Worm (Caenorhabditis elegans) whole organism, L4 larva: ENCODE measurements around the gene Y17G7B.21.
A peak's percentile ranks its signal among the peaks of the same experiment; 100 is the strongest.

ENCODE experiments used
- F10B5.3 ChIP-seq: sonication (generic microtip); optimal IDR thresholded peaks from 2 replicates; lab custom pipeline; 2016; ENCODE audit warnings: mild to moderate bottlenecking, missing genetic modification characterization, missing compliant biosample characterization
- F26F4.8 ChIP-seq: fragments of 200-800 bp; sonication (Bioruptor generic); conservative IDR thresholded peaks from 2 replicates; pipeline ENCODE4 v1.3.6; 2022; ENCODE audit warnings: missing genetic modification characterization, missing compliant biosample characterization
- F44E2.7 ChIP-seq: fragments of 200-800 bp; sonication (Bioruptor generic); IDR thresholded peaks from 2 replicates; pipeline ENCODE4 v2.1.2; 2022; ENCODE audit warnings: missing genetic modification characterization, missing compliant biosample characterization
- F49E8.2 ChIP-seq: sonication (generic microtip); optimal IDR thresholded peaks from 2 replicates; lab custom pipeline; 2016; ENCODE audit warnings: missing compliant biosample characterization, mild to moderate bottlenecking, missing genetic modification characterization, borderline replicate concordance
- R02D3.7 ChIP-seq: fragments of 150-350 bp; sonication (generic microtip); optimal IDR thresholded peaks from 3 replicates; lab custom pipeline; 2014; ENCODE audit warnings: missing biosample characterization, missing genetic modification characterization
- Y105C5A.15 ChIP-seq: fragments of 200-800 bp; sonication (Bioruptor generic); IDR thresholded peaks from 2 replicates; pipeline ENCODE4 v1.3.6; 2022; ENCODE audit warnings: missing genetic modification characterization, missing compliant biosample characterization
- Y5F2A.4 ChIP-seq: fragments of 200-800 bp; sonication (Bioruptor generic); optimal IDR thresholded peaks from 2 replicates; lab custom pipeline; 2018; ENCODE audit warnings: mild to moderate bottlenecking, missing genetic modification characterization, missing compliant biosample characterization
- ZK337.2 ChIP-seq: fragments of 200-800 bp; sonication (Bioruptor generic); IDR thresholded peaks from 2 replicates; pipeline ENCODE4 v1.3.6; 2022; ENCODE audit warnings: missing genetic modification reagents, missing genetic modification characterization, missing compliant biosample characterization
- ZK546.5 ChIP-seq, 2 experiments: sonication (generic microtip); optimal IDR thresholded peaks; 2 replicates each; lab custom pipeline; 2017; ENCODE audit warnings: missing biosample characterization in 2 of 2, missing genetic modification characterization in 2 of 2
- aha-1 ChIP-seq: fragments of 150-350 bp; peaks from one replicate; lab custom pipeline; 2014; ENCODE audit warnings: missing biosample characterization, missing genetic modification characterization
- ceh-44 ChIP-seq: fragments of 200-800 bp; sonication (Bioruptor generic); IDR thresholded peaks from 2 replicates; pipeline ENCODE4 v1.3.6; 2022; ENCODE audit warnings: missing genetic modification reagents, missing genetic modification characterization, missing compliant biosample characterization
- ceh-82 ChIP-seq: sonication (generic microtip); optimal IDR thresholded peaks from 2 replicates; lab custom pipeline; 2017; ENCODE audit warnings: missing biosample characterization, missing genetic modification characterization
- cey-2 ChIP-seq: sonication (generic microtip); optimal IDR thresholded peaks from 3 replicates; lab custom pipeline; 2017; ENCODE audit warnings: missing genetic modification characterization, mild to moderate bottlenecking, missing compliant biosample characterization, antibody characterized with exemption, borderline replicate concordance; ENCODE audit not compliant: insufficient read depth
- ctbp-1 ChIP-seq: fragments of 200-800 bp; sonication (Bioruptor generic); IDR thresholded peaks from 2 replicates; pipeline ENCODE4 v1.3.6; 2022; ENCODE audit warnings: missing genetic modification reagents, missing genetic modification characterization, missing compliant biosample characterization
- daf-12 ChIP-seq: fragments of 150-350 bp; optimal IDR thresholded peaks from 2 replicates; lab custom pipeline; 2014; ENCODE audit warnings: missing biosample characterization, missing genetic modification reagents, missing genetic modification characterization
- daf-19 ChIP-seq: fragments of 200-800 bp; sonication (Bioruptor generic); conservative IDR thresholded peaks from 2 replicates; pipeline ENCODE4 v1.3.6; 2022; ENCODE audit warnings: missing genetic modification characterization, missing compliant biosample characterization
- daf-8 ChIP-seq: fragments of 200-800 bp; sonication (Bioruptor generic); IDR thresholded peaks from 2 replicates; pipeline ENCODE4 v1.3.6; 2022; ENCODE audit warnings: missing genetic modification characterization, missing compliant biosample characterization
- dmd-6 ChIP-seq: fragments of 200-800 bp; sonication (Bioruptor generic); IDR thresholded peaks from 2 replicates; pipeline ENCODE4 v1.3.6; 2022; ENCODE audit warnings: missing genetic modification reagents, missing genetic modification characterization, missing compliant biosample characterization
- dmd-8 ChIP-seq: fragments of 200-800 bp; sonication (Bioruptor generic); IDR thresholded peaks from 2 replicates; pipeline ENCODE4 v1.3.6; 2022; ENCODE audit warnings: missing genetic modification characterization, missing compliant biosample characterization
- dpl-1 ChIP-seq: fragments of 150-350 bp; optimal IDR thresholded peaks from 2 replicates; lab custom pipeline; 2014; ENCODE audit warnings: missing biosample characterization, missing genetic modification reagents, missing genetic modification characterization
- dve-1 ChIP-seq: sonication (generic microtip); optimal IDR thresholded peaks from 2 replicates; lab custom pipeline; 2017; ENCODE audit warnings: antibody characterized with exemption, mild to moderate bottlenecking, missing genetic modification characterization, missing compliant biosample characterization; ENCODE audit not compliant: insufficient read depth
- egl-43 ChIP-seq: fragments of 200-800 bp; sonication (Bioruptor generic); IDR thresholded peaks from 2 replicates; pipeline ENCODE4 v1.3.6; 2022; ENCODE audit warnings: missing genetic modification reagents, missing genetic modification characterization, missing compliant biosample characterization
- fkh-10 ChIP-seq: fragments of 150-350 bp; optimal IDR thresholded peaks from 2 replicates; lab custom pipeline; 2014; ENCODE audit warnings: missing biosample characterization, missing genetic modification reagents, missing genetic modification characterization
- fos-1 ChIP-seq: fragments of 150-350 bp; optimal IDR thresholded peaks from 2 replicates; lab custom pipeline; 2014; ENCODE audit warnings: missing biosample characterization, missing genetic modification characterization
- hlh-11 ChIP-seq: fragments of 200-800 bp; sonication (Bioruptor generic); optimal IDR thresholded peaks from 2 replicates; lab custom pipeline; 2018; ENCODE audit warnings: mild to moderate bottlenecking, missing genetic modification characterization, missing compliant biosample characterization
- hmg-1.1 ChIP-seq: fragments of 200-800 bp; sonication (Bioruptor generic); IDR thresholded peaks from 2 replicates; pipeline ENCODE4 v1.3.6; 2022; ENCODE audit warnings: missing genetic modification reagents, missing genetic modification characterization, missing compliant biosample characterization
- lin-29 ChIP-seq: fragments of 200-800 bp; sonication (Bioruptor generic); IDR thresholded peaks from 2 replicates; pipeline ENCODE4 v1.3.6; 2022; ENCODE audit warnings: missing genetic modification reagents, missing genetic modification characterization, missing compliant biosample characterization
- lin-38 ChIP-seq: fragments of 200-800 bp; sonication (Bioruptor generic); IDR thresholded peaks from 2 replicates; pipeline ENCODE4 v1.3.6; 2022; ENCODE audit warnings: missing genetic modification reagents, missing genetic modification characterization, missing compliant biosample characterization
- lir-3 ChIP-seq: sonication (generic microtip); optimal IDR thresholded peaks from 2 replicates; lab custom pipeline; 2016; ENCODE audit warnings: mild to moderate bottlenecking, missing genetic modification characterization, missing compliant biosample characterization
- lsy-2 ChIP-seq, 2 experiments: fragments of 150-350 bp in 1 of 2; sonication (generic microtip) in 1 of 2; optimal IDR thresholded peaks; 2 replicates each; lab custom pipeline; 2014 to 2017; ENCODE audit warnings: missing biosample characterization in 2 of 2, missing genetic modification characterization in 2 of 2
- madf-5 ChIP-seq, 2 experiments: fragments of 200-800 bp; sonication (Bioruptor generic); IDR thresholded peaks; 2 replicates each; pipeline ENCODE4 v1.3.6; 2022; ENCODE audit warnings: missing compliant biosample characterization in 2 of 2, missing genetic modification characterization in 2 of 2
- madf-9 ChIP-seq: fragments of 200-800 bp; sonication (Bioruptor generic); conservative IDR thresholded peaks from 2 replicates; pipeline ENCODE4 v1.3.6; 2022; ENCODE audit warnings: missing genetic modification reagents, missing genetic modification characterization, missing compliant biosample characterization
- mes-2 ChIP-seq: sonication (generic microtip); optimal IDR thresholded peaks from 2 replicates; lab custom pipeline; 2016; ENCODE audit warnings: missing genotype, mild to moderate bottlenecking, missing genetic modification characterization, missing compliant biosample characterization; ENCODE audit not compliant: poor library complexity, severe bottlenecking
- mxl-2 ChIP-seq: fragments of 200-800 bp; sonication (Bioruptor generic); conservative IDR thresholded peaks from 2 replicates; pipeline ENCODE4 v1.3.6; 2022; ENCODE audit warnings: missing genetic modification reagents, missing genetic modification characterization, missing compliant biosample characterization
- nhr-111 ChIP-seq: fragments of 200-800 bp; sonication (Bioruptor generic); optimal IDR thresholded peaks from 2 replicates; lab custom pipeline; 2018; ENCODE audit warnings: mild to moderate bottlenecking, missing genetic modification characterization, missing compliant biosample characterization
- nhr-25 ChIP-seq: sonication (generic microtip); optimal IDR thresholded peaks from 2 replicates; lab custom pipeline; 2017; ENCODE audit warnings: missing genetic modification characterization, mild to moderate bottlenecking, missing compliant biosample characterization, antibody characterized with exemption, moderate library complexity, borderline replicate concordance; ENCODE audit not compliant: insufficient read depth
- nhr-77 ChIP-seq: fragments of 150-350 bp; optimal IDR thresholded peaks from 2 replicates; lab custom pipeline; 2014; ENCODE audit warnings: missing biosample characterization, missing genetic modification characterization
- php-3 ChIP-seq: fragments of 200-800 bp; sonication (Bioruptor generic); IDR thresholded peaks from 2 replicates; pipeline ENCODE4 v1.3.6; 2022; ENCODE audit warnings: missing genetic modification reagents, missing genetic modification characterization, missing compliant biosample characterization
- rbr-2 ChIP-seq: sonication (generic microtip); optimal IDR thresholded peaks from 2 replicates; lab custom pipeline; 2016; ENCODE audit warnings: missing genotype, missing genetic modification characterization, missing compliant biosample characterization
- set-16 ChIP-seq: fragments of 200-800 bp; sonication (Bioruptor generic); IDR thresholded peaks from 2 replicates; pipeline ENCODE4 v1.3.6; 2022; ENCODE audit warnings: missing genetic modification reagents, missing genetic modification characterization, missing compliant biosample characterization
- skn-1 ChIP-seq: fragments of 150-350 bp; optimal IDR thresholded peaks from 2 replicates; lab custom pipeline; 2014; ENCODE audit warnings: missing biosample characterization, missing genetic modification characterization
- snpc-1.2 ChIP-seq: fragments of 200-800 bp; sonication (Bioruptor generic); IDR thresholded peaks from 2 replicates; pipeline ENCODE4 v1.3.6; 2022; ENCODE audit warnings: missing genetic modification reagents, missing genetic modification characterization, missing compliant biosample characterization
- tag-97 ChIP-seq: fragments of 200-800 bp; sonication (Bioruptor generic); IDR thresholded peaks from 2 replicates; pipeline ENCODE4 v1.3.6; 2022; ENCODE audit warnings: missing genetic modification characterization, missing compliant biosample characterization
- unc-130 ChIP-seq: sonication (generic microtip); optimal IDR thresholded peaks from 2 replicates; lab custom pipeline; 2016; ENCODE audit warnings: missing genetic modification reagents, missing genetic modification characterization, missing compliant biosample characterization
- unc-39 ChIP-seq: sonication (generic microtip); optimal IDR thresholded peaks from 2 replicates; lab custom pipeline; 2017; ENCODE audit warnings: missing biosample characterization, missing genetic modification characterization
- unc-62 ChIP-seq, 3 experiments: fragments of 150-350 bp in 1 of 3; sonication (generic microtip); optimal IDR thresholded peaks in 2 of 3; peaks in 1 of 3; 1 replicate in 1 of 3; 2 replicates in 2 of 3; lab custom pipeline; 2014 to 2017; ENCODE audit warnings: missing biosample characterization in 3 of 3, missing genetic modification characterization in 3 of 3, missing genetic modification reagents in 3 of 3, missing genotype in 1 of 3
- ztf-7 ChIP-seq: fragments of 150-350 bp; optimal IDR thresholded peaks from 2 replicates; lab custom pipeline; 2014; ENCODE audit warnings: missing biosample characterization, missing genetic modification characterization

The Y17G7B.21 gene

ce11 chrII:11974048-11974995 is 3.1 kb downstream of the Y17G7B.21 start (continued):
- no peak for TF ChIP-seq daf-12
- no peak for TF ChIP-seq unc-62 (GFP tag; optimal IDR thresholded peaks at IDR 0.05 in 1 of 2; lab: Kevin White, UChicago)
- TF ChIP-seq unc-62 (tag; optimal IDR thresholded peaks at IDR 0.05; lab: Kevin White, UChicago): no peak
- TF ChIP-seq dpl-1 (GFP tag; lab: Kevin White, UChicago): no peak
- TF ChIP-seq daf-8 (GFP tag; lab: Robert Waterston, UW): no peak
- TF ChIP-seq F26F4.8 (GFP tag; lab: Robert Waterston, UW): no peak
- TF ChIP-seq egl-43 (GFP tag; lab: Robert Waterston, UW): peak; percentile 67
- TF ChIP-seq lin-29: peak; percentile 49; the same call in 1 of the 2 replicates
- no peak for TF ChIP-seq dmd-8 (GFP tag; lab: Robert Waterston, UW)
- peak; percentile 45 for TF ChIP-seq lin-38
- peak; percentile 41 for TF ChIP-seq mes-2
- TF ChIP-seq php-3 (GFP tag; lab: Robert Waterston, UW): no peak; the same call in none of the 2 replicates
- peak; percentile 96 for TF ChIP-seq aha-1 (tag; lab: Kevin White, UChicago)
- no peak; the same call in 1 of the 2 replicates for TF ChIP-seq dmd-6 (GFP tag; lab: Robert Waterston, UW)
- TF ChIP-seq nhr-77: peak; percentile 69
- no peak for TF ChIP-seq ZK337.2 (GFP tag; lab: Robert Waterston, UW)
- TF ChIP-seq F10B5.3 (tag; lab: Kevin White, UChicago): peak; percentile 50
- TF ChIP-seq lsy-2 (tag; optimal IDR thresholded peaks at IDR 0.05; lab: Kevin White, UChicago): peak in 1 of 2 experiments; percentile 64
- no peak for TF ChIP-seq fkh-10 (GFP tag; lab: Kevin White, UChicago)
- no peak for TF ChIP-seq skn-1
- peak; percentile 41 for TF ChIP-seq rbr-2 (tag; lab: Kevin White, UChicago)
- TF ChIP-seq dve-1 (tag; lab: Kevin White, UChicago): peak; percentile 8
- no peak for TF ChIP-seq mxl-2 (GFP tag; lab: Robert Waterston, UW)
- no peak for TF ChIP-seq nhr-111
- no peak for TF ChIP-seq ceh-82
- TF ChIP-seq R02D3.7 (tag; lab: Kevin White, UChicago): no peak
- TF ChIP-seq hmg-1.1 (GFP tag; lab: Robert Waterston, UW): no peak
- peak; percentile 4 for TF ChIP-seq unc-130
- TF ChIP-seq lir-3: no peak
- TF ChIP-seq ctbp-1: peak; percentile 6
- no peak for TF ChIP-seq ceh-44 (GFP tag; lab: Robert Waterston, UW)
- TF ChIP-seq ZK546.5 (tag; optimal IDR thresholded peaks at IDR 0.05; lab: Kevin White, UChicago): no peak
- TF ChIP-seq fos-1: no peak
- no peak for TF ChIP-seq unc-39
- no peak for TF ChIP-seq set-16
- TF ChIP-seq cey-2: no peak
- TF ChIP-seq madf-5 (GFP tag; IDR thresholded peaks at IDR 0.05; lab: Robert Waterston, UW): 0 out of 4 replicates have a peak, but pooled peaks of 1 of the 2 experiments have one; percentile 59
- no peak for TF ChIP-seq nhr-25
- no peak for TF ChIP-seq madf-9 (GFP tag; lab: Robert Waterston, UW)
- 0 out of 2 replicates have a peak, but pooled peaks have one; percentile 33 for TF ChIP-seq snpc-1.2
- TF ChIP-seq daf-19 (GFP tag; lab: Robert Waterston, UW): no peak
- TF ChIP-seq Y5F2A.4: no peak
- TF ChIP-seq F44E2.7 (GFP tag; lab: Robert Waterston, UW): no peak
- TF ChIP-seq tag-97: 0 out of 2 replicates have a peak, but pooled peaks have one; percentile 53
- no peak for TF ChIP-seq ztf-7 (tag; lab: Kevin White, UChicago)
- TF ChIP-seq hlh-11 (tag; lab: Kevin White, UChicago): peak; percentile 50
- TF ChIP-seq F49E8.2 (tag; lab: Kevin White, UChicago): no peak
- TF ChIP-seq Y105C5A.15 (GFP tag; lab: Robert Waterston, UW): no peak
